Worm (Caenorhabditis elegans) whole organism, L4/young adult: ENCODE measurements around the gene math-21.
"Not testable (repeated sequence)": the region's sequence is repeated elsewhere in the genome, so short reads cannot be mapped to it uniquely, and the experiment has no call there.

ENCODE experiments used
- W03F9.2 ChIP-seq: fragments of 150-350 bp; optimal IDR thresholded peaks from 2 replicates; lab custom pipeline; 2014; ENCODE audit warnings: missing biosample characterization, missing genetic modification characterization
- him-1 ChIP-seq: sonication (generic microtip); optimal IDR thresholded peaks from 2 replicates; lab custom pipeline; 2016; ENCODE audit warnings: missing genotype, missing genetic modification reagents, missing genetic modification characterization, missing compliant biosample characterization

- TF ChIP-seq him-1; W03F9.2 (tag; lab: Kevin White, UChicago): not testable (repeated sequence)
Observed at ce11 chrII:1998561-1998960, 4.7 kb downstream of the math-21 start, which contains the start of gene math-19.
